Worm (Caenorhabditis elegans) whole organism, L2 larva: ENCODE data around the gene spp-7.

Experiments
- C34F6.9 ChIP-seq: fragments of 150-350 bp; optimal IDR thresholded peaks from 2 replicates; lab custom pipeline; 2014; ENCODE audit warnings: missing biosample characterization, missing genetic modification characterization
- lsy-2 ChIP-seq, 2 experiments: fragments of 150-350 bp in 1 of 2; sonication (generic microtip) in 1 of 2; optimal IDR thresholded peaks; 2 replicates each; lab custom pipeline; 2014 to 2017; ENCODE audit warnings: missing biosample characterization in 2 of 2, missing genetic modification characterization in 2 of 2
- skn-1 ChIP-seq: sonication (generic microtip); optimal IDR thresholded peaks from 2 replicates; lab custom pipeline; 2017; ENCODE audit warnings: missing biosample characterization, missing genetic modification characterization
- zag-1 ChIP-seq: fragments of 150-350 bp; optimal IDR thresholded peaks from 2 replicates; lab custom pipeline; 2014; ENCODE audit warnings: missing biosample characterization, missing genetic modification characterization

DNA sequence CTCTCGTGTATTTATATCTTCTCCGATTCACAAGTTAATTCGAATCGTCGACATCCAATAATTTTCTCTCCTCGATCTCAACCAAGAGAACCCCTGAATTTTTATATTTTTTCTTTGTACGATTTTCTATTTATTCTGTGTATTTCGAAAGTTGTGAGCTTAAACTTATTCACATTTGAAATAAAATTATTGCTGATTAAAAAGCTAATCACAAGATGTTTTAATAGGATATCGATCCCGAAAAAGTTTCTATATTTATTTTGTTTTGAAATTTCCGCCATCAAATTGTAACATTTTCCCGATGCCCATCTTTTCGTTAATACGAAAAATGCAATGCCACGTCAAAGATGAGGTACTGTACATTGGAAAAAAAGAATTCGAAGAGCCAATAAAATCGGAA is 18.8 kb downstream of the spp-7 start, which contains the start of gene ZK616.3:
- TF ChIP-seq lsy-2 (tag; optimal IDR thresholded peaks at IDR 0.05; lab: Kevin White, UChicago), result no peak
- no peak for TF ChIP-seq C34F6.9 (tag; lab: Kevin White, UChicago)
- TF ChIP-seq zag-1 (tag; lab: Kevin White, UChicago), result no peak
- TF ChIP-seq skn-1, result no peak
